Worm (Caenorhabditis elegans) whole organism, young adult: Measurements from ENCODE around the gene npr-9.
A peak's percentile ranks its signal among the peaks of the same experiment; 100 is the strongest.

Experiments
- B0019.2 ChIP-seq: fragments of 200-800 bp; sonication (Bioruptor generic); conservative IDR thresholded peaks from 2 replicates; pipeline ENCODE4 v1.3.6; 2022; ENCODE audit warnings: missing genetic modification reagents, missing genetic modification characterization, missing compliant biosample characterization
- C06A6.2 ChIP-seq: fragments of 200-800 bp; sonication (Bioruptor generic); conservative IDR thresholded peaks from 2 replicates; pipeline ENCODE4 v1.3.6; 2022; ENCODE audit warnings: missing genetic modification characterization, missing compliant biosample characterization
- D2030.7 ChIP-seq: fragments of 200-800 bp; sonication (Bioruptor generic); IDR thresholded peaks from 2 replicates; pipeline ENCODE4 v1.3.6; 2022; ENCODE audit warnings: missing genetic modification reagents, missing genetic modification characterization, missing compliant biosample characterization
- F37B4.10 ChIP-seq: fragments of 200-800 bp; sonication (Bioruptor generic); IDR thresholded peaks from 2 replicates; pipeline ENCODE4 v1.3.6; 2022; ENCODE audit warnings: missing genetic modification characterization, missing compliant biosample characterization
- F52B5.7 ChIP-seq: sonication (generic microtip); optimal IDR thresholded peaks from 2 replicates; lab custom pipeline; 2016; ENCODE audit warnings: mild to moderate bottlenecking, missing genetic modification characterization, missing compliant biosample characterization
- F57A8.1 ChIP-seq: fragments of 200-800 bp; sonication (Bioruptor generic); optimal IDR thresholded peaks from 2 replicates; lab custom pipeline; 2018; ENCODE audit warnings: mild to moderate bottlenecking, missing genetic modification characterization, moderate library complexity, missing compliant biosample characterization
- K11D2.4 ChIP-seq: fragments of 200-800 bp; sonication (Bioruptor generic); IDR thresholded peaks from 2 replicates; pipeline ENCODE4 v1.3.6; 2022; ENCODE audit warnings: missing genetic modification reagents, missing genetic modification characterization, missing compliant biosample characterization
- K12H6.12 ChIP-seq: fragments of 200-800 bp; sonication (Bioruptor generic); optimal IDR thresholded peaks from 2 replicates; lab custom pipeline; 2018; ENCODE audit warnings: mild to moderate bottlenecking, missing genetic modification characterization, missing compliant biosample characterization
- Y53F4B.3 ChIP-seq: fragments of 200-800 bp; sonication (Bioruptor generic); IDR thresholded peaks from 2 replicates; pipeline ENCODE4 v1.3.6; 2022; ENCODE audit warnings: missing genetic modification reagents, missing genetic modification characterization, missing compliant biosample characterization
- Y56A3A.18 ChIP-seq: fragments of 200-800 bp; sonication (Bioruptor generic); IDR thresholded peaks from 2 replicates; pipeline ENCODE4 v1.3.6; 2022; ENCODE audit warnings: missing genetic modification reagents, missing genetic modification characterization, missing compliant biosample characterization
- Y67H2A.10 ChIP-seq: fragments of 200-800 bp; sonication (Bioruptor generic); conservative IDR thresholded peaks from 2 replicates; pipeline ENCODE4 v1.3.6; 2022; ENCODE audit warnings: missing genetic modification reagents, missing genetic modification characterization, missing compliant biosample characterization
- Y95B8A.8 ChIP-seq: fragments of 200-800 bp; sonication (Bioruptor generic); IDR thresholded peaks from 2 replicates; pipeline ENCODE4 v1.3.6; 2022; ENCODE audit warnings: missing genetic modification reagents, missing genetic modification characterization, missing compliant biosample characterization
- ama-1 ChIP-seq, 3 experiments: fragments of 150-350 bp in 1 of 3; sonication (generic microtip) in 2 of 3; optimal IDR thresholded peaks; 2 replicates each; lab custom pipeline; 2014 to 2018; ENCODE audit warnings: missing biosample characterization in 2 of 3, missing genetic modification characterization in 2 of 3, missing genetic modification reagents in 2 of 3
- athp-1 ChIP-seq: sonication (generic microtip); optimal IDR thresholded peaks from 2 replicates; lab custom pipeline; 2017; ENCODE audit warnings: mild to moderate bottlenecking, missing genetic modification characterization, missing compliant biosample characterization
- attf-6 ChIP-seq: fragments of 200-800 bp; sonication (Bioruptor generic); IDR thresholded peaks from 2 replicates; pipeline ENCODE4 v1.3.6; 2022; ENCODE audit warnings: missing genetic modification reagents, missing genetic modification characterization, missing compliant biosample characterization
- ccch-3 ChIP-seq: fragments of 200-800 bp; sonication (Bioruptor generic); optimal IDR thresholded peaks from 2 replicates; lab custom pipeline; 2018; ENCODE audit warnings: mild to moderate bottlenecking, missing genetic modification characterization, missing compliant biosample characterization
- ceh-58 ChIP-seq: fragments of 200-800 bp; sonication (Bioruptor generic); IDR thresholded peaks from 2 replicates; pipeline ENCODE4 v1.3.6; 2022; ENCODE audit warnings: missing genetic modification characterization, missing compliant biosample characterization
- chd-7 ChIP-seq: sonication (generic microtip); optimal IDR thresholded peaks from 2 replicates; lab custom pipeline; 2016; ENCODE audit warnings: mild to moderate bottlenecking, missing genetic modification characterization, moderate library complexity, missing compliant biosample characterization
- dpff-1 ChIP-seq: sonication (generic microtip); optimal IDR thresholded peaks from 2 replicates; lab custom pipeline; 2017; ENCODE audit warnings: mild to moderate bottlenecking, missing genetic modification characterization, missing compliant biosample characterization
- efl-1 ChIP-seq: fragments of 150-350 bp; optimal IDR thresholded peaks from 2 replicates; lab custom pipeline; 2014; ENCODE audit warnings: missing biosample characterization, missing genetic modification reagents, missing genetic modification characterization
- egl-44 ChIP-seq: fragments of 200-800 bp; sonication (Bioruptor generic); IDR thresholded peaks from 2 replicates; pipeline ENCODE4 v1.3.6; 2022; ENCODE audit warnings: missing genetic modification reagents, missing genetic modification characterization, missing compliant biosample characterization
- egrh-3 ChIP-seq: fragments of 200-800 bp; sonication (Bioruptor generic); IDR thresholded peaks from 2 replicates; pipeline ENCODE4 v1.3.6; 2022; ENCODE audit warnings: missing genetic modification reagents, missing genetic modification characterization, missing compliant biosample characterization
- ekl-4 ChIP-seq: fragments of 200-800 bp; sonication (Bioruptor generic); IDR thresholded peaks from 2 replicates; pipeline ENCODE4 v1.3.6; 2022; ENCODE audit warnings: missing genetic modification reagents, missing genetic modification characterization, missing compliant biosample characterization
- fkh-3 ChIP-seq: sonication (generic microtip); optimal IDR thresholded peaks from 2 replicates; lab custom pipeline; 2016; ENCODE audit warnings: mild to moderate bottlenecking, missing genetic modification characterization, missing compliant biosample characterization
- hlh-12 ChIP-seq: sonication (generic microtip); optimal IDR thresholded peaks from 2 replicates; lab custom pipeline; 2016; ENCODE audit warnings: missing genetic modification characterization, missing compliant biosample characterization
- hmg-1.2 ChIP-seq: fragments of 200-800 bp; sonication (Bioruptor generic); IDR thresholded peaks from 2 replicates; pipeline ENCODE4 v1.3.6; 2022; ENCODE audit warnings: missing genetic modification reagents, missing genetic modification characterization, missing compliant biosample characterization
- lsl-1 ChIP-seq: fragments of 200-800 bp; sonication (Bioruptor generic); optimal IDR thresholded peaks from 2 replicates; lab custom pipeline; 2018; ENCODE audit warnings: mild to moderate bottlenecking, missing genetic modification characterization, moderate library complexity, missing compliant biosample characterization
- madf-3 ChIP-seq: fragments of 200-800 bp; sonication (Bioruptor generic); IDR thresholded peaks from 2 replicates; pipeline ENCODE4 v1.3.6; 2022; ENCODE audit warnings: missing genetic modification reagents, missing genetic modification characterization, missing compliant biosample characterization
- madf-6 ChIP-seq: fragments of 200-800 bp; sonication (Bioruptor generic); IDR thresholded peaks from 2 replicates; pipeline ENCODE4 v1.3.6; 2022; ENCODE audit warnings: missing genetic modification reagents, missing genetic modification characterization, missing compliant biosample characterization
- mel-28 ChIP-seq: sonication (generic microtip); optimal IDR thresholded peaks from 2 replicates; lab custom pipeline; 2016; ENCODE audit warnings: borderline replicate concordance, mild to moderate bottlenecking, missing genetic modification characterization, missing compliant biosample characterization
- nfya-1 ChIP-seq: sonication (generic microtip); optimal IDR thresholded peaks from 2 replicates; lab custom pipeline; 2017; ENCODE audit warnings: antibody characterized with exemption, missing compliant biosample characterization, missing genetic modification characterization, borderline replicate concordance; ENCODE audit not compliant: insufficient read depth
- nhr-120 ChIP-seq: fragments of 200-800 bp; sonication (Bioruptor generic); IDR thresholded peaks from 2 replicates; pipeline ENCODE4 v1.3.6; 2022; ENCODE audit warnings: missing genetic modification characterization, missing compliant biosample characterization
- nhr-179 ChIP-seq: sonication (generic microtip); optimal IDR thresholded peaks from 2 replicates; lab custom pipeline; 2016; ENCODE audit warnings: mild to moderate bottlenecking, missing genetic modification characterization, missing compliant biosample characterization
- rec-8 ChIP-seq, 2 experiments: sonication (generic microtip); optimal IDR thresholded peaks; 2 replicates each; lab custom pipeline; 2016; ENCODE audit warnings: mild to moderate bottlenecking in 2 of 2, missing genetic modification characterization in 2 of 2, missing genetic modification reagents in 2 of 2, missing genotype in 2 of 2, missing biosample characterization in 1 of 2, missing compliant biosample characterization in 1 of 2, moderate library complexity in 1 of 2
- repo-1 ChIP-seq: sonication (generic microtip); optimal IDR thresholded peaks from 2 replicates; lab custom pipeline; 2017; ENCODE audit warnings: mild to moderate bottlenecking, missing genetic modification characterization, missing compliant biosample characterization
- rpc-1 ChIP-seq, 2 experiments: fragments of 150-350 bp in 1 of 2; sonication (generic microtip) in 1 of 2; optimal IDR thresholded peaks; 2 replicates each; lab custom pipeline; 2014 to 2018; ENCODE audit warnings: missing biosample characterization in 1 of 2, missing genetic modification characterization in 1 of 2, missing genetic modification reagents in 1 of 2, missing genotype in 1 of 2
- sea-2 ChIP-seq: fragments of 200-800 bp; sonication (Bioruptor generic); IDR thresholded peaks from 2 replicates; pipeline ENCODE4 v1.3.6; 2022; ENCODE audit warnings: missing genetic modification characterization, missing compliant biosample characterization
- snpc-1.3 ChIP-seq: sonication (generic microtip); optimal IDR thresholded peaks from 2 replicates; lab custom pipeline; 2017; ENCODE audit warnings: missing genetic modification characterization, mild to moderate bottlenecking, missing compliant biosample characterization, antibody characterized with exemption, moderate library complexity, missing genotype, missing genetic modification reagents; ENCODE audit not compliant: insufficient read depth
- somi-1 ChIP-seq: fragments of 200-800 bp; sonication (Bioruptor generic); optimal IDR thresholded peaks from 2 replicates; lab custom pipeline; 2018; ENCODE audit warnings: mild to moderate bottlenecking, missing genetic modification characterization, missing compliant biosample characterization
- unc-130 ChIP-seq: sonication (generic microtip); optimal IDR thresholded peaks from 2 replicates; lab custom pipeline; 2016; ENCODE audit warnings: missing genetic modification reagents, missing genetic modification characterization, missing compliant biosample characterization
- zfh-2 ChIP-seq: fragments of 200-800 bp; sonication (Bioruptor generic); conservative IDR thresholded peaks from 2 replicates; pipeline ENCODE4 v1.3.6; 2022; ENCODE audit warnings: missing genetic modification reagents, missing genetic modification characterization, missing compliant biosample characterization
- ztf-18 ChIP-seq: sonication (generic microtip); optimal IDR thresholded peaks from 2 replicates; lab custom pipeline; 2016; ENCODE audit warnings: missing genotype, mild to moderate bottlenecking, missing genetic modification characterization, missing compliant biosample characterization
- ztf-22 ChIP-seq: fragments of 200-800 bp; sonication (Bioruptor generic); optimal IDR thresholded peaks from 2 replicates; lab custom pipeline; 2018; ENCODE audit warnings: mild to moderate bottlenecking, missing genetic modification characterization, moderate library complexity, missing compliant biosample characterization
- ztf-25 ChIP-seq: fragments of 200-800 bp; sonication (Bioruptor generic); IDR thresholded peaks from 2 replicates; pipeline ENCODE4 v1.3.6; 2022; ENCODE audit warnings: missing genetic modification reagents, missing genetic modification characterization, missing compliant biosample characterization

npr-9 gene

ce11 chrX:11289925-11290324 lies 39.6 kb upstream of the npr-9 start:
- TF ChIP-seq ztf-18 (tag; lab: Kevin White, UChicago) (no peak), fkh-3 (tag; lab: Kevin White, UChicago) (no peak), Y95B8A.8 (GFP tag; lab: Robert Waterston, UW) (no peak), egrh-3 (no peak), hmg-1.2 (no peak), Y56A3A.18 (GFP tag; lab: Robert Waterston, UW) (no peak), repo-1 (tag; lab: Kevin White, UChicago) (no peak), Y53F4B.3 (GFP tag; lab: Robert Waterston, UW) (no peak), madf-3 (GFP tag; lab: Robert Waterston, UW) (no peak), dpff-1 (tag; lab: Kevin White, UChicago) (no peak), sea-2 (GFP tag; lab: Robert Waterston, UW) (no peak), lsl-1 (GFP tag; lab: Kevin White, UChicago) (no peak), D2030.7 (GFP tag; lab: Robert Waterston, UW) (no peak), ccch-3 (GFP tag; lab: Kevin White, UChicago) (no peak), nhr-179 (tag; lab: Kevin White, UChicago) (no peak), mel-28 (tag; lab: Kevin White, UChicago) (no peak), madf-6 (GFP tag; lab: Robert Waterston, UW) (no peak)
- TF ChIP-seq, all 124 proteins: peak for 0

DNA sequence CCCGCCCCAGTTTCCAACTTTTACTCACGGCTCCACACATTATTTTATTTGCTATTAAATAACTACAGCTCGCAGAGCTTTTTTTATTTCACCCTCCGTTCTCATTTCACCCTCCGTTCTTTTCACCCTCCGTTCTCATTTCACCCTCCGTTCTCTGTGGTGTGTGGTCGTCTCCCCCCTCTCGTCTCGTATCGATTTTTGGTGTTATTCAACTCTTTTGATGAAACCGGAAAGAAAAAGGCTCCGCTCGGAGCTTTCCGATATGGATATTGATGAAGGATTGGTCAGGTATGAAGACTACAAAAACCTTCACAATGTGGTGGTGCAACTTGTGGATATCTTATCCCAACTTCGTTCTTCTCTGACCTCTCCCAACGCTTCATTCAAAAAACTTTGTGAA lies 39.0 kb upstream of the npr-9 start:
- TF ChIP-seq hlh-12 (tag; lab: Kevin White, UChicago), result no peak
- TF ChIP-seq somi-1 (GFP tag; lab: Kevin White, UChicago), result no peak
- TF ChIP-seq athp-1 (tag; lab: Kevin White, UChicago), result no peak
- TF ChIP-seq F52B5.7 (tag; lab: Kevin White, UChicago), result no peak
- TF ChIP-seq K12H6.12 (tag; lab: Kevin White, UChicago), result no peak
- no peak for TF ChIP-seq rec-8 (tag; optimal IDR thresholded peaks at IDR 0.05; lab: Kevin White, UChicago)
- TF ChIP-seq ztf-25, result no peak
- no peak for TF ChIP-seq ekl-4 (GFP tag; lab: Robert Waterston, UW)
- no peak for TF ChIP-seq rpc-1 (optimal IDR thresholded peaks at IDR 0.05; lab: Kevin White, UChicago)
- no peak for TF ChIP-seq rpc-1 (tag; optimal IDR thresholded peaks at IDR 0.05; lab: Kevin White, UChicago)
- TF ChIP-seq ztf-22 (GFP tag; lab: Kevin White, UChicago), result no peak
- TF ChIP-seq Y67H2A.10, result no peak
- TF ChIP-seq nhr-179 (tag; lab: Kevin White, UChicago), result no peak
- TF ChIP-seq F57A8.1 (GFP tag; lab: Kevin White, UChicago), result no peak

- no peak for TF ChIP-seq snpc-1.3 (tag; lab: Kevin White, UChicago)
- no peak for TF ChIP-seq attf-6 (GFP tag; lab: Robert Waterston, UW)
- TF ChIP-seq ekl-4 (GFP tag; lab: Robert Waterston, UW), result no peak
- no peak for TF ChIP-seq B0019.2 (GFP tag; lab: Robert Waterston, UW)
- TF ChIP-seq ama-1 (optimal IDR thresholded peaks at IDR 0.05; lab: Kevin White, UChicago), result no peak
- no peak for TF ChIP-seq ama-1 (GFP tag; optimal IDR thresholded peaks at IDR 0.05; lab: Kevin White, UChicago)
- TF ChIP-seq F37B4.10 (GFP tag; lab: Robert Waterston, UW), result 0 out of 2 replicates have a peak, but pooled peaks have one; percentile 28
- 0 out of 2 replicates have a peak, but pooled peaks have one; percentile 15 for TF ChIP-seq K11D2.4
- peak; percentile 58; the same call in 1 of the 2 replicates for TF ChIP-seq zfh-2 (GFP tag; lab: Robert Waterston, UW)
- no peak for TF ChIP-seq madf-6 (GFP tag; lab: Robert Waterston, UW)
- no peak for TF ChIP-seq ceh-58
- no peak for TF ChIP-seq nfya-1
- no peak for TF ChIP-seq efl-1 (GFP tag; lab: Kevin White, UChicago)
- TF ChIP-seq nhr-120, result no peak
- no peak for TF ChIP-seq unc-130 (GFP tag; lab: Kevin White, UChicago)
- no peak for TF ChIP-seq ztf-22 (GFP tag; lab: Kevin White, UChicago)
- TF ChIP-seq C06A6.2, result no peak
- TF ChIP-seq madf-3 (GFP tag; lab: Robert Waterston, UW), result 0 out of 2 replicates have a peak, but pooled peaks have one; percentile 24
- no peak for TF ChIP-seq chd-7
- TF ChIP-seq sea-2 (GFP tag; lab: Robert Waterston, UW), result no peak
- TF ChIP-seq egl-44 (GFP tag; lab: Robert Waterston, UW), result no peak
- TF ChIP-seq hlh-12 (tag; lab: Kevin White, UChicago), result no peak
Measured at ce11 chrX:11296683-11297365, 32.7 kb upstream of the npr-9 start, which contains the start of gene inx-2. Gene inx-2, minus strand, starts transcription at chrX:11296733.
